Worm (Caenorhabditis elegans): ENCODE data around the gene swsn-1.

DNA sequence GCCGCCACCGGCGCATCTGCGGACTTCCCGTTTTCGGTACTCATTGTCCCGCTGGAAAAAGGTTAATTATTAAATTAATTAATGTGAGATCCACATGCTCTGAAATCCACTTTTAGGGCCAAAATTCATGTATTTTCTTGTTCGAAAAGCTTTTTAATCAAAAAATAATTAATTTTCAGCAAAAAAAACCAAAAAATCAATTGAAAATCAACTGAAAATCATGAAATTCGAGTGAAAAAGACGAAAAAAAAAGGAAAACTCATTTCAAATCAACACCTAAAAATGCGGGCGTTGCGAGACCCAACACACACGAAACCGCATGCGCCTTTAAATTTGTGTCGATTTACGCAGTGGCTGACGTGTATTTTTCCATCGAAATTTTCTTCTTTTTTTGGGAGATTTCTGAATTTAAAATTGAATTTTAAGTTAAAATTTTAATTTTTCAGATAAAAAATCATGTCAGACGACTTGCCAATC lies 20.4 kb upstream of the swsn-1 start, which contains the start of the genes prmt-1 and cdkr-3:
- TF ChIP-seq elt-2 (tag; optimal IDR thresholded peaks at IDR 0.05) = no peak
- TF ChIP-seq nhr-76 (tag; optimal IDR thresholded peaks at IDR 0.05) = no peak
- peak; percentile 7 for TF ChIP-seq fkh-10 (GFP tag; optimal IDR thresholded peaks at IDR 0.05)

Measured in whole organism, L3 larva.